Fruit fly (Drosophila melanogaster) whole organism, pupa: ENCODE data around the gene sds22.
A peak's percentile ranks its signal among the peaks of the same experiment; 100 is the strongest.

Experiments
- CG10348 ChIP-seq: fragments of 200-800 bp; sonication (Bioruptor generic); IDR thresholded peaks from 2 replicates; pipeline ENCODE4 v1.3.6; 2022; ENCODE audit warnings: missing biosample characterization, missing genetic modification characterization
- CG12605 ChIP-seq: fragments of 200-800 bp; sonication (Bioruptor generic); IDR thresholded peaks from 2 replicates; pipeline ENCODE4 v1.3.6; 2022; ENCODE audit warnings: missing biosample characterization, missing genetic modification characterization
- CG13204 ChIP-seq: fragments of 200-800 bp; sonication (Bioruptor generic); optimal IDR thresholded peaks from 2 replicates; lab custom pipeline; 2018; ENCODE audit warnings: missing biosample characterization, mild to moderate bottlenecking, missing genetic modification characterization, moderate library complexity
- CG14655 ChIP-seq: fragments of 200-800 bp; sonication (Bioruptor generic); optimal IDR thresholded peaks from 3 replicates; lab custom pipeline; 2017; ENCODE audit warnings: mild to moderate bottlenecking, missing biosample characterization, missing genetic modification reagents, missing genetic modification characterization
- CG15710 ChIP-seq: fragments of 200-800 bp; sonication (Bioruptor generic); optimal IDR thresholded peaks from 2 replicates; lab custom pipeline; 2018; ENCODE audit warnings: missing biosample characterization, mild to moderate bottlenecking, missing genetic modification characterization, moderate library complexity
- CG17806 ChIP-seq: fragments of 200-800 bp; sonication (Bioruptor generic); optimal IDR thresholded peaks from 2 replicates; lab custom pipeline; 2018; ENCODE audit warnings: missing biosample characterization, mild to moderate bottlenecking, missing genetic modification characterization, moderate library complexity
- CG32121 ChIP-seq: fragments of 200-800 bp; sonication (Bioruptor generic); IDR thresholded peaks from 2 replicates; pipeline ENCODE4 v1.3.6; 2022; ENCODE audit warnings: missing biosample characterization, missing genetic modification characterization
- CG34367 ChIP-seq: fragments of 200-800 bp; sonication (Bioruptor generic); optimal IDR thresholded peaks from 2 replicates; lab custom pipeline; 2018; ENCODE audit warnings: missing biosample characterization, mild to moderate bottlenecking, missing genetic modification characterization
- CG4496 ChIP-seq: fragments of 200-800 bp; sonication (Bioruptor generic); IDR thresholded peaks from 3 replicates; pipeline ENCODE4 v1.3.6; 2022; ENCODE audit warnings: missing biosample characterization, missing genetic modification characterization
- CG8159 ChIP-seq: fragments of 200-800 bp; sonication (Bioruptor generic); optimal IDR thresholded peaks from 3 replicates; lab custom pipeline; 2018; ENCODE audit warnings: missing biosample characterization, mild to moderate bottlenecking, missing genetic modification characterization, moderate library complexity
- CG8301 ChIP-seq: fragments of 200-800 bp; sonication (Bioruptor generic); optimal IDR thresholded peaks from 2 replicates; lab custom pipeline; 2018; ENCODE audit warnings: missing biosample characterization, mild to moderate bottlenecking, missing genetic modification characterization
- CG9948 ChIP-seq: fragments of 200-800 bp; sonication (Bioruptor generic); optimal IDR thresholded peaks from 2 replicates; lab custom pipeline; 2018; ENCODE audit warnings: missing biosample characterization, mild to moderate bottlenecking, missing genetic modification characterization, moderate library complexity
- D1 ChIP-seq: fragments of 200-800 bp; sonication (Bioruptor generic); optimal IDR thresholded peaks from 2 replicates; lab custom pipeline; 2018; ENCODE audit warnings: missing biosample characterization, mild to moderate bottlenecking, missing genetic modification characterization, moderate library complexity
- EcR ChIP-seq: fragments of 200-800 bp; sonication (Bioruptor generic); optimal IDR thresholded peaks from 3 replicates; lab custom pipeline; 2019; ENCODE audit warnings: missing biosample characterization, missing genetic modification characterization, mild to moderate bottlenecking, moderate library complexity, missing genetic modification reagents
- Ets98B ChIP-seq: fragments of 200-800 bp; sonication (Bioruptor generic); IDR thresholded peaks from 2 replicates; pipeline ENCODE4 v1.3.6; 2022; ENCODE audit warnings: missing biosample characterization, missing genetic modification characterization
- Pif1A ChIP-seq: fragments of 200-800 bp; sonication (Bioruptor generic); optimal IDR thresholded peaks from 3 replicates; lab custom pipeline; 2016; ENCODE audit warnings: missing biosample characterization, missing genetic modification characterization
- Pif1B ChIP-seq: fragments of 200-800 bp; sonication (Bioruptor generic); optimal IDR thresholded peaks from 3 replicates; lab custom pipeline; 2016; ENCODE audit warnings: missing biosample characterization, missing genetic modification characterization
- Snoo ChIP-seq: fragments of 200-800 bp; sonication (Bioruptor generic); optimal IDR thresholded peaks from 3 replicates; lab custom pipeline; 2017; ENCODE audit warnings: missing biosample characterization, mild to moderate bottlenecking, missing genetic modification characterization, inconsistent platforms
- fd96Ca ChIP-seq: fragments of 200-800 bp; sonication (Bioruptor generic); IDR thresholded peaks from 3 replicates; pipeline ENCODE4 v1.3.6; 2022; ENCODE audit warnings: missing biosample characterization, missing genetic modification characterization
- gl ChIP-seq: fragments of 200-800 bp; sonication (Bioruptor generic); optimal IDR thresholded peaks from 2 replicates; lab custom pipeline; 2018; ENCODE audit warnings: missing biosample characterization, mild to moderate bottlenecking, missing genetic modification characterization
- rn ChIP-seq: fragments of 200-800 bp; sonication (Bioruptor generic); IDR thresholded peaks from 2 replicates; pipeline ENCODE4 v1.3.6; 2022; ENCODE audit warnings: missing biosample characterization, missing genetic modification characterization

The sds22 gene

DNA sequence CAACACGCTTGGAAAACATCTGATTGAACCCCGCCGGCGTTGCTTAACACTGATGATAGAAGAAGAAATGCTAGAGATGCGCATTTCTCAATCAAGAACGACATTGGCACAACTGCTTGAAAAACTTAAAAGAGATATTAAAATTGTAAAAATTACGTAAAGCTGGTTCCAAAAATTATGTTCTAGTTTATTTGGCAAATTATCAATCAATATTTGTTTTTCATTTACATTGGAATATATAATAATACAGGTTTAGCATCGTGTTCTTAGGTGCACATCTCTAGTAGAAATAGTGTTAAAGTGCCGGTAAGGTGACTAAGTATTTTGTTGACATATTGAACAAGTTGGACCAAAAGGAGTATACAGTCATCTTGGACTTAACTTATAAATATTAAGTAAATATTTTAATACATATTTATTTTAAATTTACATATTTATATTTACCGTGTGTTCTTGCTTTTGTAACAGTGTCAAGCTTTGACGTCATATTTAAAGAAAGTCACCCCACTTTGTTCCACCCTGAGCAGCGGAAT is at the start of gene sds22, which contains the start of gene Brf:
Gene sds22 (plus strand): TSS at position 282 of the 533 bp plus-strand sequence.
Gene Brf (minus strand): TSS at position 25 of the 533 bp plus-strand sequence.
- TF ChIP-seq CG12605 (GFP tag; lab: Robert Waterston, UW) (peak; percentile 76; the same call in 1 of the 2 replicates), Ets98B (GFP tag; lab: Robert Waterston, UW) (peak; percentile 91), CG9948 (peak; percentile 91), CG10348 (GFP tag; lab: Robert Waterston, UW) (peak; percentile 62), CG8159 (tag; lab: Kevin White, UChicago) (peak; percentile 95), CG17806 (tag; lab: Kevin White, UChicago) (peak; percentile 94), D1 (peak; percentile 88), Pif1B (GFP tag; lab: Kevin White, UChicago) (peak; percentile 91), CG14655 (GFP tag; lab: Kevin White, UChicago) (peak; percentile 93), CG32121 (GFP tag; lab: Robert Waterston, UW) (peak; percentile 89), CG4496 (GFP tag; lab: Robert Waterston, UW) (peak; percentile 93), CG8301 (tag; lab: Kevin White, UChicago) (peak; percentile 88), CG34367 (peak; percentile 91), fd96Ca (GFP tag; lab: Robert Waterston, UW) (peak; percentile 77), CG13204 (GFP tag; lab: Kevin White, UChicago) (peak; percentile 55), EcR (GFP tag; lab: Kevin White, UChicago) (peak; percentile 2), Snoo (peak; percentile 89), rn (GFP tag; lab: Robert Waterston, UW) (peak; percentile 86; the same call in 1 of the 2 replicates), Pif1A (GFP tag; lab: Kevin White, UChicago) (peak; percentile 92), gl (peak; percentile 75), CG15710 (tag; lab: Kevin White, UChicago) (peak; percentile 94)

- TF ChIP-seq EcR (GFP tag; lab: Kevin White, UChicago) (no peak), D1 (no peak), CG34367 (no peak), CG8301 (tag; lab: Kevin White, UChicago) (no peak), Pif1B (GFP tag; lab: Kevin White, UChicago) (no peak), CG15710 (tag; lab: Kevin White, UChicago) (no peak), CG14655 (GFP tag; lab: Kevin White, UChicago) (no peak), CG4496 (GFP tag; lab: Robert Waterston, UW) (no peak), CG9948 (no peak), CG32121 (GFP tag; lab: Robert Waterston, UW) (no peak), gl (no peak), Snoo (no peak)
Observed at dm6 chr3R:17346212-17346611, 45.2 kb upstream of the sds22 start.

dm6 chr3R:17359370-17359769 is 32.0 kb upstream of the sds22 start:
- no peak for TF ChIP-seq gl
- no peak for TF ChIP-seq EcR (GFP tag; lab: Kevin White, UChicago)
- TF ChIP-seq CG14655 (GFP tag; lab: Kevin White, UChicago): no peak
- TF ChIP-seq fd96Ca (GFP tag; lab: Robert Waterston, UW): no peak
- TF ChIP-seq CG12605 (GFP tag; lab: Robert Waterston, UW): no peak
- TF ChIP-seq CG13204 (GFP tag; lab: Kevin White, UChicago): no peak
- TF ChIP-seq Pif1B (GFP tag; lab: Kevin White, UChicago): no peak
- TF ChIP-seq CG4496 (GFP tag; lab: Robert Waterston, UW): no peak

dm6 chr3R:17366023-17366422 is 25.4 kb upstream of the sds22 start, which contains the start of gene beat-IIa:
beat-IIa (minus strand) TSS chr3R:17366119.
- TF ChIP-seq CG10348 (GFP tag; lab: Robert Waterston, UW) (no peak), Ets98B (GFP tag; lab: Robert Waterston, UW) (no peak), Pif1A (GFP tag; lab: Kevin White, UChicago) (no peak), CG32121 (GFP tag; lab: Robert Waterston, UW) (no peak), Snoo (no peak), CG14655 (GFP tag; lab: Kevin White, UChicago) (no peak), CG9948 (no peak), rn (GFP tag; lab: Robert Waterston, UW) (no peak), CG8301 (tag; lab: Kevin White, UChicago) (no peak), fd96Ca (GFP tag; lab: Robert Waterston, UW) (no peak)

DNA sequence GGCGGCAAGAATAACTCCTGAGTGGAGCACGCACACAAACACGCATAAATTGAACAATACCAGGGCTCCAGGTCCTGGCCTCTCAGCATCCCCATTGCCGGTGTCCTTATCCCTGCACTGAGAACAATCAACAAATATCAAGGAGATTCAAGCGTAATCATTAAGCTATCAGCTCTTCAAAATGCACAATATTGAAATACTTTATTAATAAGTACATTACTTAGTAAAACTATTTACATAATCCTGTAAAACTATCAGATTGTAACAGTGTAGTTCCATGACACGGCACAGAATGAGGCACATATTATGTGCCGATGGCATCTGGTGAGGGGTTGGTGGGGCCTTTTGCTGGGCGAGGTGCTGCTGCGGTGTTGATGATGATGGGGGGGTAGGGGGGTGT is 20.3 kb upstream of the sds22 start:
- TF ChIP-seq CG10348 (GFP tag; lab: Robert Waterston, UW) (no peak), D1 (no peak), Snoo (no peak), CG14655 (GFP tag; lab: Kevin White, UChicago) (peak; percentile 22), CG8159 (tag; lab: Kevin White, UChicago) (peak; percentile 34), CG13204 (GFP tag; lab: Kevin White, UChicago) (no peak), Ets98B (GFP tag; lab: Robert Waterston, UW) (no peak), CG8301 (tag; lab: Kevin White, UChicago) (peak; percentile 22), Pif1A (GFP tag; lab: Kevin White, UChicago) (peak; percentile 11), CG15710 (tag; lab: Kevin White, UChicago) (peak; percentile 8), CG32121 (GFP tag; lab: Robert Waterston, UW) (peak; percentile 34; the same call in 1 of the 2 replicates), fd96Ca (GFP tag; lab: Robert Waterston, UW) (peak; percentile 35; the same call in 1 of the 3 replicates), CG34367 (no peak), CG4496 (GFP tag; lab: Robert Waterston, UW) (peak; percentile 35; the same call in 1 of the 3 replicates), CG9948 (no peak), CG17806 (tag; lab: Kevin White, UChicago) (no peak), EcR (GFP tag; lab: Kevin White, UChicago) (no peak), Pif1B (GFP tag; lab: Kevin White, UChicago) (no peak), rn (GFP tag; lab: Robert Waterston, UW) (no peak), CG12605 (GFP tag; lab: Robert Waterston, UW) (no peak), gl (no peak)
